Worm (Caenorhabditis elegans): ENCODE results near the gene C15H11.1.

ce11 chrV:14347234-14347826 is 46.3 kb upstream of the C15H11.1 start, which contains the start of gene cept-2:
- TF ChIP-seq ztf-29 (GFP tag; IDR thresholded peaks at IDR 0.05) (no peak), flt-1 (GFP tag; IDR thresholded peaks at IDR 0.05) (peak; percentile 78), ztf-23 (GFP tag; IDR thresholded peaks at IDR 0.05) (peak; percentile 77)
